Worm (Caenorhabditis elegans) whole organism, young adult: Measurements from ENCODE around the gene C02D5.2.

Experiments
- F10E7.11 ChIP-seq: sonication (generic microtip); optimal IDR thresholded peaks from 2 replicates; lab custom pipeline; 2017; ENCODE audit warnings: mild to moderate bottlenecking, missing genetic modification characterization, moderate library complexity, missing compliant biosample characterization
- F57A8.1 ChIP-seq: fragments of 200-800 bp; sonication (Bioruptor generic); optimal IDR thresholded peaks from 2 replicates; lab custom pipeline; 2018; ENCODE audit warnings: mild to moderate bottlenecking, missing genetic modification characterization, moderate library complexity, missing compliant biosample characterization
- ama-1 ChIP-seq, 3 experiments: fragments of 150-350 bp in 1 of 3; sonication (generic microtip) in 2 of 3; optimal IDR thresholded peaks; 2 replicates each; lab custom pipeline; 2014 to 2018; ENCODE audit warnings: missing biosample characterization in 2 of 3, missing genetic modification characterization in 2 of 3, missing genetic modification reagents in 2 of 3
- dox-1 ChIP-seq: fragments of 200-800 bp; sonication (Bioruptor generic); IDR thresholded peaks from 2 replicates; pipeline ENCODE4 v1.3.6; 2022; ENCODE audit warnings: missing genetic modification reagents, missing genetic modification characterization, missing compliant biosample characterization
- gei-17 ChIP-seq: fragments of 200-800 bp; sonication (Bioruptor generic); optimal IDR thresholded peaks from 2 replicates; lab custom pipeline; 2018; ENCODE audit warnings: mild to moderate bottlenecking, missing genetic modification characterization, missing compliant biosample characterization
- madf-3 ChIP-seq: fragments of 200-800 bp; sonication (Bioruptor generic); IDR thresholded peaks from 2 replicates; pipeline ENCODE4 v1.3.6; 2022; ENCODE audit warnings: missing genetic modification reagents, missing genetic modification characterization, missing compliant biosample characterization
- nhr-90 ChIP-seq: sonication (generic microtip); optimal IDR thresholded peaks from 2 replicates; lab custom pipeline; 2016; ENCODE audit warnings: missing genotype, mild to moderate bottlenecking, missing genetic modification characterization, missing compliant biosample characterization
- rcor-1 ChIP-seq: fragments of 200-800 bp; sonication (Bioruptor generic); IDR thresholded peaks from 2 replicates; pipeline ENCODE4 v1.3.6; 2022; ENCODE audit warnings: missing genetic modification reagents, missing genetic modification characterization, missing compliant biosample characterization
- snpc-3.4 ChIP-seq: sonication (generic microtip); optimal IDR thresholded peaks from 2 replicates; lab custom pipeline; 2017; ENCODE audit warnings: missing genetic modification characterization, mild to moderate bottlenecking, missing compliant biosample characterization, antibody characterized with exemption, moderate library complexity, missing genotype, missing genetic modification reagents
- snpc-4 ChIP-seq, 5 experiments: fragments of 150-350 bp in 1 of 5; sonication (generic microtip) in 4 of 5; optimal IDR thresholded peaks; 2 replicates each; lab custom pipeline; 2014 to 2018; ENCODE audit warnings: missing genetic modification characterization in 5 of 5, missing biosample characterization in 3 of 5, antibody characterized with exemption in 2 of 5, mild to moderate bottlenecking in 2 of 5, missing compliant biosample characterization in 2 of 5, missing genotype in 2 of 5, moderate library complexity in 2 of 5, missing genetic modification reagents in 1 of 5
- somi-1 ChIP-seq: fragments of 200-800 bp; sonication (Bioruptor generic); optimal IDR thresholded peaks from 2 replicates; lab custom pipeline; 2018; ENCODE audit warnings: mild to moderate bottlenecking, missing genetic modification characterization, missing compliant biosample characterization
- unc-62 ChIP-seq: fragments of 150-350 bp; optimal IDR thresholded peaks from 2 replicates; lab custom pipeline; 2014; ENCODE audit warnings: missing biosample characterization, missing genetic modification reagents, missing genetic modification characterization
- zfh-2 ChIP-seq: fragments of 200-800 bp; sonication (Bioruptor generic); conservative IDR thresholded peaks from 2 replicates; pipeline ENCODE4 v1.3.6; 2022; ENCODE audit warnings: missing genetic modification reagents, missing genetic modification characterization, missing compliant biosample characterization

ce11 chrIII:8594088-8594487 is 37.0 kb downstream of the C02D5.2 start:
- TF ChIP-seq madf-3: no peak
- no peak for TF ChIP-seq snpc-4 (GFP tag; optimal IDR thresholded peaks at IDR 0.05; lab: Kevin White, UChicago)
- TF ChIP-seq snpc-4 (tag; optimal IDR thresholded peaks at IDR 0.05; lab: Kevin White, UChicago): no peak
- TF ChIP-seq F10E7.11 (tag; lab: Kevin White, UChicago): no peak
- no peak for TF ChIP-seq dox-1 (GFP tag; lab: Robert Waterston, UW)
- no peak for TF ChIP-seq nhr-90 (tag; lab: Kevin White, UChicago)
- TF ChIP-seq snpc-3.4 (tag; lab: Kevin White, UChicago): no peak
- no peak for TF ChIP-seq ama-1 (optimal IDR thresholded peaks at IDR 0.05; lab: Kevin White, UChicago)
- TF ChIP-seq ama-1 (GFP tag; optimal IDR thresholded peaks at IDR 0.05; lab: Kevin White, UChicago): no peak
- TF ChIP-seq F57A8.1: no peak
- TF ChIP-seq somi-1: no peak
- TF ChIP-seq unc-62 (GFP tag; lab: Kevin White, UChicago): no peak
- TF ChIP-seq zfh-2 (GFP tag; lab: Robert Waterston, UW): no peak
- no peak for TF ChIP-seq gei-17 (GFP tag; lab: Kevin White, UChicago)
- no peak for TF ChIP-seq rcor-1
